Fruit fly (Drosophila melanogaster): ENCODE measurements around the gene gzl.

The gzl gene

dm6 chr3R:6426173-6426899 lies 43.6 kb downstream of the gzl start:
- TF ChIP-seq CG17801 (GFP tag; optimal IDR thresholded peaks at IDR 0.05; ENCODE audit: partially characterized antibody), result no peak

DNA sequence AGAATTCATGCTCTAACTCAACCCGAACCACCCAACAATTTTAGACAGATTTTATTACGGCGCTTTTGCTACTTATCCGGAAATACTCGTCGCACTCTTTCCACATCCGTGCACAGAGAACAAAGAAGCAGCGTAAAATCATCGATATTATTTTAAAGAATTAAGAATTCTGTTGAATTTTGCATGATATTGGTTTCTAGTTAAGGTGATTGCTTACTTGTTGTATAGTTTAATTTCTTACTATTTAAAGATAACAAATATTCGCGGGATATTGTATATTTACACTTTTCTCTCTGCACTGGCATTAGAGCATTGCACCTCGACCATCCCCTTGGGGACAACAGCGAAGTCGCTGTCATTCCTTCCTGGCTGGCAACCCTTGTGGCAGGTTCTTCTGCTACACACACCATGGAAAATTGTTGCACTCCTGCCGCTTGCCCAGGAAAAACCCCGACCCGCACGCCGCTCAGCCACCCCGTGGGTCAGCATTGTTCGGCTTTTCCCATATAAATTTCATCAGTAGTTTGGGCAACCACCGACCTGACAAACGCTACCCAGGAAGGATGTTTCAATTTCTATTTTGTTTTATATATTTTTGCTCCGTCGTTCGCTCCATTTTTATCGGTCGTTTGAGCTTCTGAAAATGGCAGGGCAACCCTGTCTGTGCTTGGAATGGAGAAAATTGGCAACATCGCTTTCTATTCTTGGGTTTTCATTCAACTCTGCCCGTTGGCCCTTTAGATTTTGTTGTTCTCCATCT lies 45.1 kb downstream of the gzl start:
- TF ChIP-seq CG17801 (GFP tag; optimal IDR thresholded peaks at IDR 0.05; ENCODE audit: partially characterized antibody), result no peak

DNA sequence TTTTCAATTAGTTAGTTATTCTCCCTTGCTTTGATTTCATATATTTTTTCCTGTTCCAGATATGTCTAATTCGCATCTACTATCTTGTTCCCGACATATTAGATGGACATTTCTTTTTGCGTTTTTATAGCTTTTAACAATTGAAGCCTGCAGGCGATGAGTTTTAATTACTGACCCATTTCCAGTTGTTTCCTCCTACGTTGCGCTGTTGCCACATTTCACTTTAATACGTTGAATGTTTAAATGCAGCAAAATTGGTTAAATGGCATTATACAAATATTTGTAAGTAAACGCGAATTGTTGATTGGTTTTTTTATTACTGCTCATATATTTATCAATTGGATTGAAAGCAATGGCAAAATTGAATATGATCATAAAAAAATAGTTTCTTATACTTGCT lies 46.2 kb downstream of the gzl start:
- TF ChIP-seq CG17801 (GFP tag; optimal IDR thresholded peaks at IDR 0.05; ENCODE audit: partially characterized antibody), result no peak

DNA sequence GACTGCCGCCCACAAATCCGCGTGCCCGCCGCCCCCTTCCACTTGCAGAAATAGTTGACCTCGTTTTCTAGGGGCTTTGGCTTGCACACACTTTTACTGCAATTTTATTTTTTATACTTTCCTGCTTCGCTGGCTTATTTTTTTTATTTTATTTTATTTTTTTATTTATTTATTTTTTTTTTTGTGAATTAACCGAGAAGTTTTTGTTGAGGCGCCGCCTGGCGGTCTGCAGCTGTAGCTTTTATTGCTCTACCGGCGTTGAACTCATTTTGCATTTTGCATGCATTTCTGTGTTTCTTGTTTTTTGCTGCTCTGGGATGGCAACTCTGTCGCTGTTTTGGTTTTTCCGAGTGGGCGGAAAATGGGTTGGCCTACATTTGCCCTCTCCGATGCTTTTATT lies 47.0 kb downstream of the gzl start:
- TF ChIP-seq CG17801 (GFP tag; optimal IDR thresholded peaks at IDR 0.05; ENCODE audit: partially characterized antibody), result peak; percentile 28

DNA sequence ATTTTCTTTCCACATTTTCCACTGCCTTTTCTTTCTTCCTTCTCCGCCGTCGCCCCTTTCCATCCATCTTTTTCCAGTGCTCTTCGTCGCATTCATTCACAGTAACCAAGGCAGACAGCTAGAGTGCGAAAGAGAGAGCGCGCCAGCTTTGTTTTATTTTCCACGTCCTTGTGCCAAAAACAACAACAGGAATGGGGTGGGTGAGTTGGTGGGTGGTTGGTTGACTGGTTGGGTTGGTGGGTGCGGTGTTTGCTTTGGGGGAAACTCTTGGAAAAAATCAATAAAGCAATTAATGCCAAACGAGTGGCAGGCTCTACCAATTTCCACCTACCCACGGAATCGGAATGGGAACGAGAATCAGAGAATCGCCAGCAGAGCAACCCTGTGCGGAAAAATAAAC lies 47.5 kb downstream of the gzl start:
- TF ChIP-seq CG17801 (GFP tag; optimal IDR thresholded peaks at IDR 0.05; ENCODE audit: partially characterized antibody), result no peak

DNA sequence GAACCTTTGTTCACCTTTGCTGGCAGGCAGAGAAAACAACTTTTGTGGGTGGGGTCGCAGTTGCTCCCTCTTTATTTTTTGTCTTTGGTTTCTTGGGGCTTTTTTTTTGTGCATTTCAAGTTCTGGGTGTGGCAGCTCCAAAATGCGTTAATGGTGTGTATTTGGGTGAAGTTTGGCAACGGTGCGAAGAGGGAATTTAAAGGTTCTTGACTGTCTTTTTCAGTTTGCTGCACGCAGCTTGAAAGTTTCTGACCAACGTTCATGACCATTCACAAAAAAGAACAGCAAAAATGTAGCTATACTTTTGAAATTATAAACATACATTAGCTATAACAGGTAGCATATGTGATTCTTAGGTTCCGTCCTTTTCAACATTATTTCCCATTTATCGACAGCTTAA lies 49.6 kb downstream of the gzl start:
- no peak for TF ChIP-seq CG17801 (GFP tag; optimal IDR thresholded peaks at IDR 0.05; ENCODE audit: partially characterized antibody)

dm6 chr3R:6432784-6433469 lies 50.2 kb downstream of the gzl start:
- no peak for TF ChIP-seq CG17801 (GFP tag; optimal IDR thresholded peaks at IDR 0.05; ENCODE audit: partially characterized antibody)

dm6 chr3R:6433885-6434284 lies 51.2 kb downstream of the gzl start:
- no peak for TF ChIP-seq CG17801 (GFP tag; optimal IDR thresholded peaks at IDR 0.05; ENCODE audit: partially characterized antibody)

DNA sequence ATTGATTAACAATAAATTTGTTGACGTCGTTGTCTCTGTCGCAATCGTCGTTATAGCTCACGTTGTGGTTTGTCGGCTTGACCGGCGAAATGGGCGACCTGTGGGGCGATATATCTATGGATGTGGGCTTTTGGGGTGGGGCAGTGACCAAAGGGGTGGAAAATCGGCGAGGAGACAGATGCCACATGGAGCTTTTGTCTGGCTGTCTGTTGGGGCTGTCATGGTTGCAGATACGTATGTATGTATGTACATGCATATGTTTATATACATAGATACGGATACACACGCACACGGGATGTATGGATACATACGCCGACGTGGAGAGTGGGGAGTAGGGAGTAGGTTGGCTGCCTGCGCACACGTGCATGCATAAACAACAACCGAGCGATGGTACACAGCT lies 52.5 kb downstream of the gzl start:
- TF ChIP-seq CG17801 (GFP tag; optimal IDR thresholded peaks at IDR 0.05; ENCODE audit: partially characterized antibody), result no peak

DNA sequence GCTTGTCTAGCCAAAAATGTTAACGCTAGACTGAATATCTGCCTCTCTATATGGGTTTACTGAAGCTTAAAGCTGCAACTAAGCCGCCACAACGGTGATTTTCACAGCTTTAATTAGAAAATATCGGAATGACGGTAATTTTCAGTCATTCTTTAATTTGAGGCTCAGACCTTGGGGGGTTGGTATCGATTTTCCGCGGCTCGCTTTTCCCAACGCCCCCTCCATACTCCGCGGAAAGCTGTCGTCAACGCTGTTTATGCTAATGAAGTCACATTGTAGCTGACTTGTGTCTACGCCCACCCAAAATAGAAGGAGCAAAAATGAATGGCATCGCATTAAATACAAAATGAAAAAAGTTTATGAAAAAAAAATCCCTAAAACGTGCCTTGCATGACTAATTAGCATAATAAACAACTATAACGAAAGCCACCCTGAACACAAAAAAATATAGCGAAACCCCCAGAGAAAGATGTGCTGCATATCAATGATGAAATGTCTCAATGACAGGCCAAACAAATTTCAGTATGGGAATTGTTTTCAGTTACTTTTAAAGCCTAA lies 53.1 kb downstream of the gzl start:
- TF ChIP-seq CG17801 (GFP tag; optimal IDR thresholded peaks at IDR 0.05; ENCODE audit: partially characterized antibody), result no peak

dm6 chr3R:6436643-6437042 lies 53.9 kb downstream of the gzl start:
- TF ChIP-seq CG17801 (GFP tag; optimal IDR thresholded peaks at IDR 0.05; ENCODE audit: partially characterized antibody), result no peak

All from ovary, adult (tissue).